Worm (Caenorhabditis elegans) whole organism, L2 larva: ENCODE results near the gene msp-77.
A peak's percentile ranks its signal among the peaks of the same experiment; 100 is the strongest.

Experiments
- C34F6.9 ChIP-seq: fragments of 150-350 bp; optimal IDR thresholded peaks from 2 replicates; lab custom pipeline; 2014; ENCODE audit warnings: missing biosample characterization, missing genetic modification characterization
- F13H6.1 ChIP-seq: sonication (generic microtip); optimal IDR thresholded peaks from 2 replicates; lab custom pipeline; 2016; ENCODE audit warnings: missing genetic modification characterization, missing compliant biosample characterization
- R02D3.7 ChIP-seq: fragments of 150-350 bp; optimal IDR thresholded peaks from 2 replicates; lab custom pipeline; 2014; ENCODE audit warnings: missing biosample characterization, missing genetic modification characterization
- Y55F3AM.14 ChIP-seq: fragments of 200-800 bp; sonication (Bioruptor generic); optimal IDR thresholded peaks from 2 replicates; lab custom pipeline; 2018; ENCODE audit warnings: mild to moderate bottlenecking, missing genetic modification characterization, missing compliant biosample characterization
- ZK546.5 ChIP-seq: sonication (generic microtip); optimal IDR thresholded peaks from 2 replicates; lab custom pipeline; 2017; ENCODE audit warnings: missing biosample characterization, missing genetic modification characterization
- alr-1 ChIP-seq: fragments of 150-350 bp; optimal IDR thresholded peaks from 2 replicates; lab custom pipeline; 2014; ENCODE audit warnings: missing biosample characterization, missing genetic modification characterization
- aly-2 ChIP-seq: fragments of 150-350 bp; optimal IDR thresholded peaks from 2 replicates; lab custom pipeline; 2014; ENCODE audit warnings: missing biosample characterization, missing genetic modification characterization
- ama-1 ChIP-seq: fragments of 150-350 bp; optimal IDR thresholded peaks from 2 replicates; lab custom pipeline; 2018; ENCODE audit warnings: inconsistent platforms
- blmp-1 ChIP-seq: sonication (generic microtip); optimal IDR thresholded peaks from 2 replicates; lab custom pipeline; 2017; ENCODE audit warnings: missing genetic modification characterization, mild to moderate bottlenecking, missing compliant biosample characterization, antibody characterized with exemption, moderate library complexity; ENCODE audit not compliant: insufficient read depth
- ceh-16 ChIP-seq: fragments of 150-350 bp; optimal IDR thresholded peaks from 2 replicates; lab custom pipeline; 2014; ENCODE audit warnings: missing biosample characterization, missing genetic modification characterization
- ceh-82 ChIP-seq: fragments of 150-350 bp; optimal IDR thresholded peaks from 2 replicates; lab custom pipeline; 2014; ENCODE audit warnings: missing biosample characterization, missing genetic modification characterization
- crh-2 ChIP-seq: sonication (generic microtip); optimal IDR thresholded peaks from 2 replicates; lab custom pipeline; 2017; ENCODE audit warnings: missing biosample characterization, missing genetic modification characterization
- dmd-4 ChIP-seq: sonication (generic microtip); optimal IDR thresholded peaks from 2 replicates; lab custom pipeline; 2017; ENCODE audit warnings: missing biosample characterization, missing genetic modification characterization
- egl-27 ChIP-seq: sonication (generic microtip); optimal IDR thresholded peaks from 3 replicates; lab custom pipeline; 2017; ENCODE audit warnings: missing biosample characterization, missing genetic modification reagents, missing genetic modification characterization
- elt-1 ChIP-seq: fragments of 150-350 bp; optimal IDR thresholded peaks from 2 replicates; lab custom pipeline; 2014; ENCODE audit warnings: missing biosample characterization, missing genetic modification characterization
- elt-3 ChIP-seq: sonication (generic microtip); optimal IDR thresholded peaks from 2 replicates; lab custom pipeline; 2017; ENCODE audit warnings: missing biosample characterization, missing genetic modification characterization
- fos-1 ChIP-seq: fragments of 150-350 bp; optimal IDR thresholded peaks from 2 replicates; lab custom pipeline; 2014; ENCODE audit warnings: missing biosample characterization, missing genetic modification characterization
- gmeb-1 ChIP-seq: fragments of 150-350 bp; optimal IDR thresholded peaks from 2 replicates; lab custom pipeline; 2014; ENCODE audit warnings: missing biosample characterization, missing genetic modification characterization
- lin-11 ChIP-seq: fragments of 150-350 bp; sonication (generic microtip); optimal IDR thresholded peaks from 2 replicates; lab custom pipeline; 2014; ENCODE audit warnings: missing biosample characterization, missing genetic modification characterization, inconsistent platforms, mixed read lengths
- lin-13 ChIP-seq: fragments of 150-350 bp; optimal IDR thresholded peaks from 2 replicates; lab custom pipeline; 2014; ENCODE audit warnings: missing biosample characterization, missing genetic modification reagents, missing genetic modification characterization
- lin-39 ChIP-seq: fragments of 150-350 bp; optimal IDR thresholded peaks from 2 replicates; lab custom pipeline; 2014; ENCODE audit warnings: missing biosample characterization, missing genetic modification reagents, missing genetic modification characterization
- lsy-2 ChIP-seq, 2 experiments: fragments of 150-350 bp in 1 of 2; sonication (generic microtip) in 1 of 2; optimal IDR thresholded peaks; 2 replicates each; lab custom pipeline; 2014 to 2017; ENCODE audit warnings: missing biosample characterization in 2 of 2, missing genetic modification characterization in 2 of 2
- mab-5 ChIP-seq: fragments of 150-350 bp; optimal IDR thresholded peaks from 2 replicates; lab custom pipeline; 2014; ENCODE audit warnings: missing biosample characterization, missing genetic modification characterization
- mbf-1 ChIP-seq: sonication (generic microtip); optimal IDR thresholded peaks from 2 replicates; lab custom pipeline; 2017; ENCODE audit warnings: missing biosample characterization, missing genetic modification characterization
- mdl-1 ChIP-seq, 2 experiments: fragments of 150-350 bp in 1 of 2; sonication (generic microtip) in 1 of 2; optimal IDR thresholded peaks; 2 replicates each; lab custom pipeline; 2017; ENCODE audit warnings: missing biosample characterization in 2 of 2, missing genetic modification characterization in 2 of 2
- nhr-10 ChIP-seq: sonication (generic microtip); optimal IDR thresholded peaks from 2 replicates; lab custom pipeline; 2017; ENCODE audit warnings: missing biosample characterization, missing genetic modification characterization
- nhr-11 ChIP-seq: fragments of 150-350 bp; optimal IDR thresholded peaks from 2 replicates; lab custom pipeline; 2014; ENCODE audit warnings: missing biosample characterization, missing genetic modification characterization
- nhr-12 ChIP-seq: fragments of 150-350 bp; optimal IDR thresholded peaks from 2 replicates; lab custom pipeline; 2014; ENCODE audit warnings: missing biosample characterization, missing genetic modification characterization
- nhr-129 ChIP-seq: fragments of 150-350 bp; optimal IDR thresholded peaks from 2 replicates; lab custom pipeline; 2014; ENCODE audit warnings: missing biosample characterization, missing genetic modification characterization
- nhr-21 ChIP-seq: fragments of 150-350 bp; optimal IDR thresholded peaks from 2 replicates; lab custom pipeline; 2014; ENCODE audit warnings: missing biosample characterization, missing genetic modification characterization
- nhr-23 ChIP-seq: fragments of 150-350 bp; optimal IDR thresholded peaks from 2 replicates; lab custom pipeline; 2014; ENCODE audit warnings: missing biosample characterization, missing genetic modification reagents, missing genetic modification characterization
- nhr-237 ChIP-seq: fragments of 150-350 bp; optimal IDR thresholded peaks from 2 replicates; lab custom pipeline; 2014; ENCODE audit warnings: missing biosample characterization, missing genetic modification characterization
- nhr-25 ChIP-seq: fragments of 150-350 bp; sonication (generic microtip); optimal IDR thresholded peaks from 3 replicates; lab custom pipeline; 2014; ENCODE audit warnings: missing biosample characterization, missing genetic modification characterization
- nhr-6 ChIP-seq: fragments of 150-350 bp; optimal IDR thresholded peaks from 2 replicates; lab custom pipeline; 2014; ENCODE audit warnings: missing biosample characterization, missing genetic modification characterization
- nhr-77 ChIP-seq: fragments of 150-350 bp; optimal IDR thresholded peaks from 2 replicates; lab custom pipeline; 2014; ENCODE audit warnings: missing biosample characterization, missing genetic modification characterization
- peb-1 ChIP-seq: fragments of 150-350 bp; optimal IDR thresholded peaks from 2 replicates; lab custom pipeline; 2014; ENCODE audit warnings: missing biosample characterization, missing genetic modification characterization
- sem-4 ChIP-seq: fragments of 150-350 bp; optimal IDR thresholded peaks from 2 replicates; lab custom pipeline; 2014; ENCODE audit warnings: missing biosample characterization, missing genetic modification reagents, missing genetic modification characterization
- skn-1 ChIP-seq: sonication (generic microtip); optimal IDR thresholded peaks from 2 replicates; lab custom pipeline; 2017; ENCODE audit warnings: missing biosample characterization, missing genetic modification characterization
- sma-3 ChIP-seq: sonication (generic microtip); optimal IDR thresholded peaks from 2 replicates; lab custom pipeline; 2016; ENCODE audit warnings: missing genetic modification reagents, missing genetic modification characterization, missing compliant biosample characterization
- sma-9 ChIP-seq, 2 experiments: fragments of 150-350 bp in 1 of 2; sonication (generic microtip) in 1 of 2; optimal IDR thresholded peaks; 2 replicates each; lab custom pipeline; 2014 to 2016; ENCODE audit warnings: missing genetic modification characterization in 2 of 2, mild to moderate bottlenecking in 1 of 2, missing biosample characterization in 1 of 2, missing compliant biosample characterization in 1 of 2, missing genetic modification reagents in 1 of 2, moderate library complexity in 1 of 2
- snpc-4 ChIP-seq: fragments of 150-350 bp; optimal IDR thresholded peaks from 2 replicates; lab custom pipeline; 2014; ENCODE audit warnings: missing biosample characterization, missing genetic modification characterization
- unc-39 ChIP-seq: fragments of 150-350 bp; optimal IDR thresholded peaks from 2 replicates; lab custom pipeline; 2014; ENCODE audit warnings: missing biosample characterization, missing genetic modification characterization
- unc-55 ChIP-seq: fragments of 150-350 bp; sonication (generic microtip); optimal IDR thresholded peaks from 3 replicates; lab custom pipeline; 2014; ENCODE audit warnings: missing biosample characterization, missing genetic modification reagents, missing genetic modification characterization
- unc-62 ChIP-seq: fragments of 150-350 bp; optimal IDR thresholded peaks from 2 replicates; lab custom pipeline; 2014; ENCODE audit warnings: missing biosample characterization, missing genetic modification reagents, missing genetic modification characterization
- zag-1 ChIP-seq: fragments of 150-350 bp; optimal IDR thresholded peaks from 2 replicates; lab custom pipeline; 2014; ENCODE audit warnings: missing biosample characterization, missing genetic modification characterization
- ztf-1 ChIP-seq: fragments of 200-800 bp; sonication (Bioruptor generic); conservative IDR thresholded peaks from 2 replicates; pipeline ENCODE4 v1.3.6; 2022; ENCODE audit warnings: missing genetic modification characterization, missing compliant biosample characterization
- ztf-11 ChIP-seq: sonication (generic microtip); optimal IDR thresholded peaks from 2 replicates; lab custom pipeline; 2017; ENCODE audit warnings: missing biosample characterization, missing genetic modification characterization
- ztf-4 ChIP-seq: fragments of 150-350 bp; optimal IDR thresholded peaks from 2 replicates; lab custom pipeline; 2014; ENCODE audit warnings: missing biosample characterization, missing genetic modification characterization

The msp-77 gene

DNA sequence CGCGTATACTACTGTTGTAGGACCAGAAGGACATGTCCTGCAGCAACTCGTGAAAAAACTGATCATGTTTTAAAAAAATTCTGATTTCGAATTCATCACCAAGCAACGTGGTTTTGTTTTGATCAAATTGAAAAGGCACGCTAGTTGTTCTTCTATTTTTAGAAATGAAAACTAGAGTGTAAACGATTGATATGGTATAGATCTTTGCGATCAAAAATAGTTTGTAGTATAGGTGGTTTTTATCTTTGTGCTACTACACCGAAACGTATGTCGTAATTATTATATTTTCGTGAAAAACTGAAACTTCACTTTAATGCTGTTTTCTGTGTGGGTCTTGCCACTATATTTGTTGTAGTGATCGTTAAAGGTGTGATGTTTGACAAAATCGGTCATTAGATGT is 27.6 kb upstream of the msp-77 start:
- no peak for TF ChIP-seq sma-3
- TF ChIP-seq nhr-25 (tag; lab: Kevin White, UChicago), result no peak
- no peak for TF ChIP-seq egl-27 (tag; lab: Kevin White, UChicago)
- no peak for TF ChIP-seq ceh-16
- no peak for TF ChIP-seq peb-1
- no peak for TF ChIP-seq nhr-10 (tag; lab: Kevin White, UChicago)
- TF ChIP-seq lsy-2 (tag; optimal IDR thresholded peaks at IDR 0.05; lab: Kevin White, UChicago), result no peak
- TF ChIP-seq elt-3 (tag; lab: Kevin White, UChicago), result no peak
- no peak for TF ChIP-seq nhr-21 (tag; lab: Kevin White, UChicago)
- TF ChIP-seq aly-2 (tag; lab: Kevin White, UChicago), result no peak
- TF ChIP-seq R02D3.7 (tag; lab: Kevin White, UChicago), result no peak
- TF ChIP-seq Y55F3AM.14 (GFP tag; lab: Kevin White, UChicago), result no peak
- no peak for TF ChIP-seq mab-5
- no peak for TF ChIP-seq dmd-4 (tag; lab: Kevin White, UChicago)
- TF ChIP-seq unc-39 (tag; lab: Kevin White, UChicago), result no peak

DNA sequence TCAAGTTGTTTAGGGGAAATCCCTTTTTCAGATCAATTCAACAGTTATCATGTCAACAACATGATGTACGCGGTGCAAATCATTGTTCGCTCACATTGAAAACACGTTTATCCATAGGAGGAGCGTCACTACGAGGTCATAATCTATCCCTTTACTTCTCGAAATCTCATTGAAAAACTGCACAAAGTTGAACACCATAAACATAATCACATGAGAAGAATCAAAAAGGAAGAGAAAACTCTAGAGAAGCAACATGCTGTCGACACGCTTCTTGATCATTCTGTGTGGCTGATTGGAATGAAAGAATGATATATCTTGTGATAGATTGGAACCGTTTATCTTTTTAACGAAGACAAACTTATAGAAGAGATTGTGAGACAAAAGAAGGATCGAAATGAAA is 26.5 kb upstream of the msp-77 start:
- TF ChIP-seq ztf-1 (GFP tag; lab: Robert Waterston, UW) (no peak), nhr-11 (no peak), aly-2 (tag; lab: Kevin White, UChicago) (no peak), R02D3.7 (tag; lab: Kevin White, UChicago) (no peak), nhr-77 (no peak), mab-5 (no peak), ztf-11 (no peak), F13H6.1 (tag; lab: Kevin White, UChicago) (peak; percentile 33), elt-1 (tag; lab: Kevin White, UChicago) (no peak), blmp-1 (tag; lab: Kevin White, UChicago) (peak; percentile 91), unc-55 (GFP tag; lab: Kevin White, UChicago) (no peak), nhr-10 (tag; lab: Kevin White, UChicago) (no peak), lin-11 (tag; lab: Kevin White, UChicago) (no peak), sem-4 (tag; lab: Kevin White, UChicago) (no peak), skn-1 (tag; lab: Kevin White, UChicago) (no peak), unc-62 (no peak), unc-39 (tag; lab: Kevin White, UChicago) (no peak), mbf-1 (tag; lab: Kevin White, UChicago) (no peak), ZK546.5 (no peak), nhr-21 (tag; lab: Kevin White, UChicago) (peak; percentile 99), elt-3 (tag; lab: Kevin White, UChicago) (no peak), Y55F3AM.14 (GFP tag; lab: Kevin White, UChicago) (no peak), ama-1 (no peak), peb-1 (no peak), nhr-12 (tag; lab: Kevin White, UChicago) (no peak), nhr-6 (tag; lab: Kevin White, UChicago) (peak; percentile 52), alr-1 (tag; lab: Kevin White, UChicago) (no peak), ceh-82 (tag; lab: Kevin White, UChicago) (no peak), C34F6.9 (tag; lab: Kevin White, UChicago) (no peak), ztf-4 (tag; lab: Kevin White, UChicago) (peak; percentile 18), egl-27 (tag; lab: Kevin White, UChicago) (peak; percentile 48), fos-1 (peak; percentile 42), gmeb-1 (tag; lab: Kevin White, UChicago) (peak; percentile 59), lsy-2 (tag; optimal IDR thresholded peaks at IDR 0.05; lab: Kevin White, UChicago) (peak in 1 of 2 experiments; percentile 68), lin-13 (GFP tag; lab: Kevin White, UChicago) (no peak), zag-1 (tag; lab: Kevin White, UChicago) (no peak), nhr-129 (peak; percentile 63), dmd-4 (tag; lab: Kevin White, UChicago) (no peak), sma-9 (GFP tag; optimal IDR thresholded peaks at IDR 0.05; lab: Kevin White, UChicago) (peak; percentile 98), sma-9 (tag; optimal IDR thresholded peaks at IDR 0.05; lab: Kevin White, UChicago) (no peak), nhr-237 (tag; lab: Kevin White, UChicago) (no peak), ceh-16 (no peak), sma-3 (peak; percentile 96), lin-39 (no peak), mdl-1 (tag; optimal IDR thresholded peaks at IDR 0.05; lab: Kevin White, UChicago) (peak in 1 of 2 experiments; percentile 77), nhr-23 (tag; lab: Kevin White, UChicago) (no peak), crh-2 (tag; lab: Kevin White, UChicago) (peak; percentile 49), nhr-25 (tag; lab: Kevin White, UChicago) (peak; percentile 97), snpc-4 (tag; lab: Kevin White, UChicago) (no peak)
